Fruit fly (Drosophila melanogaster) whole organism, pupa: ENCODE measurements around the gene RpL27A.

Experiments used
- CG10348 ChIP-seq: fragments of 200-800 bp; sonication (Bioruptor generic); IDR thresholded peaks from 2 replicates; pipeline ENCODE4 v1.3.6; 2022; ENCODE audit warnings: missing biosample characterization, missing genetic modification characterization
- CG12605 ChIP-seq: fragments of 200-800 bp; sonication (Bioruptor generic); IDR thresholded peaks from 2 replicates; pipeline ENCODE4 v1.3.6; 2022; ENCODE audit warnings: missing biosample characterization, missing genetic modification characterization
- CG13204 ChIP-seq: fragments of 200-800 bp; sonication (Bioruptor generic); optimal IDR thresholded peaks from 2 replicates; lab custom pipeline; 2018; ENCODE audit warnings: missing biosample characterization, mild to moderate bottlenecking, missing genetic modification characterization, moderate library complexity
- CG14655 ChIP-seq: fragments of 200-800 bp; sonication (Bioruptor generic); optimal IDR thresholded peaks from 3 replicates; lab custom pipeline; 2017; ENCODE audit warnings: mild to moderate bottlenecking, missing biosample characterization, missing genetic modification reagents, missing genetic modification characterization
- CG15710 ChIP-seq: fragments of 200-800 bp; sonication (Bioruptor generic); optimal IDR thresholded peaks from 2 replicates; lab custom pipeline; 2018; ENCODE audit warnings: missing biosample characterization, mild to moderate bottlenecking, missing genetic modification characterization, moderate library complexity
- CG17806 ChIP-seq: fragments of 200-800 bp; sonication (Bioruptor generic); optimal IDR thresholded peaks from 2 replicates; lab custom pipeline; 2018; ENCODE audit warnings: missing biosample characterization, mild to moderate bottlenecking, missing genetic modification characterization, moderate library complexity
- CG32121 ChIP-seq: fragments of 200-800 bp; sonication (Bioruptor generic); IDR thresholded peaks from 2 replicates; pipeline ENCODE4 v1.3.6; 2022; ENCODE audit warnings: missing biosample characterization, missing genetic modification characterization
- CG34367 ChIP-seq: fragments of 200-800 bp; sonication (Bioruptor generic); optimal IDR thresholded peaks from 2 replicates; lab custom pipeline; 2018; ENCODE audit warnings: missing biosample characterization, mild to moderate bottlenecking, missing genetic modification characterization
- CG4496 ChIP-seq: fragments of 200-800 bp; sonication (Bioruptor generic); IDR thresholded peaks from 3 replicates; pipeline ENCODE4 v1.3.6; 2022; ENCODE audit warnings: missing biosample characterization, missing genetic modification characterization
- CG8159 ChIP-seq: fragments of 200-800 bp; sonication (Bioruptor generic); optimal IDR thresholded peaks from 3 replicates; lab custom pipeline; 2018; ENCODE audit warnings: missing biosample characterization, mild to moderate bottlenecking, missing genetic modification characterization, moderate library complexity
- CG8301 ChIP-seq: fragments of 200-800 bp; sonication (Bioruptor generic); optimal IDR thresholded peaks from 2 replicates; lab custom pipeline; 2018; ENCODE audit warnings: missing biosample characterization, mild to moderate bottlenecking, missing genetic modification characterization
- CG9948 ChIP-seq: fragments of 200-800 bp; sonication (Bioruptor generic); optimal IDR thresholded peaks from 2 replicates; lab custom pipeline; 2018; ENCODE audit warnings: missing biosample characterization, mild to moderate bottlenecking, missing genetic modification characterization, moderate library complexity
- D1 ChIP-seq: fragments of 200-800 bp; sonication (Bioruptor generic); optimal IDR thresholded peaks from 2 replicates; lab custom pipeline; 2018; ENCODE audit warnings: missing biosample characterization, mild to moderate bottlenecking, missing genetic modification characterization, moderate library complexity
- EcR ChIP-seq: fragments of 200-800 bp; sonication (Bioruptor generic); optimal IDR thresholded peaks from 3 replicates; lab custom pipeline; 2019; ENCODE audit warnings: missing biosample characterization, missing genetic modification characterization, mild to moderate bottlenecking, moderate library complexity, missing genetic modification reagents
- Ets98B ChIP-seq: fragments of 200-800 bp; sonication (Bioruptor generic); IDR thresholded peaks from 2 replicates; pipeline ENCODE4 v1.3.6; 2022; ENCODE audit warnings: missing biosample characterization, missing genetic modification characterization
- Pif1A ChIP-seq: fragments of 200-800 bp; sonication (Bioruptor generic); optimal IDR thresholded peaks from 3 replicates; lab custom pipeline; 2016; ENCODE audit warnings: missing biosample characterization, missing genetic modification characterization
- Pif1B ChIP-seq: fragments of 200-800 bp; sonication (Bioruptor generic); optimal IDR thresholded peaks from 3 replicates; lab custom pipeline; 2016; ENCODE audit warnings: missing biosample characterization, missing genetic modification characterization
- Snoo ChIP-seq: fragments of 200-800 bp; sonication (Bioruptor generic); optimal IDR thresholded peaks from 3 replicates; lab custom pipeline; 2017; ENCODE audit warnings: missing biosample characterization, mild to moderate bottlenecking, missing genetic modification characterization, inconsistent platforms
- fd96Ca ChIP-seq: fragments of 200-800 bp; sonication (Bioruptor generic); IDR thresholded peaks from 3 replicates; pipeline ENCODE4 v1.3.6; 2022; ENCODE audit warnings: missing biosample characterization, missing genetic modification characterization
- gl ChIP-seq: fragments of 200-800 bp; sonication (Bioruptor generic); optimal IDR thresholded peaks from 2 replicates; lab custom pipeline; 2018; ENCODE audit warnings: missing biosample characterization, mild to moderate bottlenecking, missing genetic modification characterization
- rn ChIP-seq: fragments of 200-800 bp; sonication (Bioruptor generic); IDR thresholded peaks from 2 replicates; pipeline ENCODE4 v1.3.6; 2022; ENCODE audit warnings: missing biosample characterization, missing genetic modification characterization

The RpL27A gene

dm6 chr2L:4458119-4459056 is at the start of gene RpL27A:
TSS of gene RpL27A (minus strand) at chr2L:4458364.
- TF ChIP-seq Ets98B (GFP tag; lab: Robert Waterston, UW) (peak; percentile 32), CG9948 (tag; lab: Kevin White, UChicago) (peak; percentile 41), rn (GFP tag; lab: Robert Waterston, UW) (no peak), Pif1B (GFP tag; lab: Kevin White, UChicago) (no peak), CG15710 (tag; lab: Kevin White, UChicago) (peak; percentile 50), CG12605 (GFP tag; lab: Robert Waterston, UW) (peak; percentile 67), gl (no peak), EcR (GFP tag; lab: Kevin White, UChicago) (no peak), CG10348 (GFP tag; lab: Robert Waterston, UW) (no peak), CG4496 (GFP tag; lab: Robert Waterston, UW) (peak; percentile 84), Pif1A (GFP tag; lab: Kevin White, UChicago) (no peak), CG17806 (tag; lab: Kevin White, UChicago) (no peak), CG14655 (GFP tag; lab: Kevin White, UChicago) (no peak), CG8301 (tag; lab: Kevin White, UChicago) (peak; percentile 5), fd96Ca (GFP tag; lab: Robert Waterston, UW) (peak; percentile 14; the same call in 1 of the 3 replicates), Snoo (tag; lab: Kevin White, UChicago) (peak; percentile 81), CG13204 (GFP tag; lab: Kevin White, UChicago) (no peak), CG34367 (tag; lab: Kevin White, UChicago) (peak; percentile 65), CG32121 (GFP tag; lab: Robert Waterston, UW) (peak; percentile 47; the same call in 1 of the 2 replicates), CG8159 (tag; lab: Kevin White, UChicago) (peak; percentile 44), D1 (tag; lab: Kevin White, UChicago) (no peak)

DNA sequence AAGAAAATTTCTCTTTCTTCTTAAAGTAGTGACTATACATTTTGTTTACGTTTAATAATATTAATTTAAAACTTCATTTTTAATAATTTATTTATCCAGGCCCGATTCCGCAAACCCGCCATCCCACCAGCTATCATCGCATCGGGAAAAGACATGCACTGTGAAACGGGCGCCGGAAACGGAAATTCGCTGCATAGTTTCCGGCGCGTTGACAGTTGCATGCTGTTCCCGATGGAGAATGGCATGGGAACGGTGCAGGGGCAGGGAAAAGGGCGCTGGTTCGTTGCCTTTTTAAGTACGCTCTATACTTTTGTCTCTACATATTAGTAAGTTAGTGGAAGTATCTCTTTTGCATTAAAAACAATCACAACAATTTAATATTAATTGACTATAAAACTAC is 19.8 kb upstream of the RpL27A start:
- TF ChIP-seq CG4496 (GFP tag; lab: Robert Waterston, UW) (peak; percentile 32; the same call in 1 of the 3 replicates), CG17806 (tag; lab: Kevin White, UChicago) (no peak)

- TF ChIP-seq CG9948 (tag; lab: Kevin White, UChicago) (no peak), Snoo (tag; lab: Kevin White, UChicago) (no peak), EcR (GFP tag; lab: Kevin White, UChicago) (no peak), CG4496 (GFP tag; lab: Robert Waterston, UW) (peak; percentile 64; the same call in 2 of the 3 replicates), CG12605 (GFP tag; lab: Robert Waterston, UW) (peak; percentile 29; the same call in 1 of the 2 replicates), CG32121 (GFP tag; lab: Robert Waterston, UW) (peak; percentile 42; the same call in 1 of the 2 replicates), fd96Ca (GFP tag; lab: Robert Waterston, UW) (peak; percentile 58; the same call in 2 of the 3 replicates), Ets98B (GFP tag; lab: Robert Waterston, UW) (peak; percentile 67; the same call in 1 of the 2 replicates)
Observed at dm6 chr2L:4476672-4477273, 18.6 kb upstream of the RpL27A start, which contains the start of gene ine. TSS of gene ine (minus strand) at chr2L:4477022.

- TF ChIP-seq CG13204 (GFP tag; lab: Kevin White, UChicago) (no peak), CG32121 (GFP tag; lab: Robert Waterston, UW) (no peak), Pif1A (GFP tag; lab: Kevin White, UChicago) (no peak), CG8301 (tag; lab: Kevin White, UChicago) (no peak)
Observed at dm6 chr2L:4475422-4475821, 17.3 kb upstream of the RpL27A start.

- TF ChIP-seq CG14655 (GFP tag; lab: Kevin White, UChicago) (no peak), rn (GFP tag; lab: Robert Waterston, UW) (no peak), Pif1B (GFP tag; lab: Kevin White, UChicago) (no peak), CG10348 (GFP tag; lab: Robert Waterston, UW) (no peak), D1 (tag; lab: Kevin White, UChicago) (no peak), CG12605 (GFP tag; lab: Robert Waterston, UW) (no peak), Ets98B (GFP tag; lab: Robert Waterston, UW) (no peak), CG9948 (tag; lab: Kevin White, UChicago) (no peak), EcR (GFP tag; lab: Kevin White, UChicago) (no peak), CG4496 (GFP tag; lab: Robert Waterston, UW) (no peak), CG8159 (tag; lab: Kevin White, UChicago) (no peak), CG8301 (tag; lab: Kevin White, UChicago) (no peak), CG17806 (tag; lab: Kevin White, UChicago) (no peak), CG34367 (tag; lab: Kevin White, UChicago) (no peak)
Observed at dm6 chr2L:4464946-4465345, 6.8 kb upstream of the RpL27A start, which contains the start of gene FIG4. TSS of gene FIG4 (plus strand) at chr2L:4465174.
